Worm (Caenorhabditis elegans): ENCODE measurements around the gene sri-51.
A peak's percentile ranks its signal among the peaks of the same experiment; 100 is the strongest.
"Not testable (repeated sequence)": the region's sequence is repeated elsewhere in the genome, so short reads cannot be mapped to it uniquely, and the experiment has no call there.

The sri-51 gene

DNA sequence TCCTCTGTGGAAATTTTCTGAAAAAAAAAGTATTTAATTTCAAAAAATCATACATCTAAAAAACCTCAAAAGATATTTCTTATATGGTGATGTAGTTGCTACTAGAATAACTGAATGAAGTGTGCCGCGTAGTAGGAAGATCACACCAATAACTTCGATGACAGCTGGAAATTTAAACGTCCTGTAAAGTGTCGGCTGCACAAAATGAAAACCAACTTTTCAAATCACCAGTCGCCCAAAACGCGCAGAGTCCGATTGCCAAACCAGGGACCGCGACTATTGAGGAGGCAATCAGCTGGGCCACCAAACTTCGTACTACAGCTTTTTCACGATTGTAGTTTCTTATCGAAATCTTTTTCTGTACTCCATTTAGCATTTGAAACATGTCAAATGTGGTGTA is 2.3 kb upstream of the sri-51 start, which contains the start of gene sri-48:
Gene sri-48, minus strand, starts transcription at position 101 of the 400 bp plus-strand sequence.
- not testable (repeated sequence) for TF ChIP-seq dpff-1 (tag; optimal IDR thresholded peaks at IDR 0.05); Y56A3A.18 (GFP tag; IDR thresholded peaks at IDR 0.05); fkh-3 (tag; optimal IDR thresholded peaks at IDR 0.05)

DNA sequence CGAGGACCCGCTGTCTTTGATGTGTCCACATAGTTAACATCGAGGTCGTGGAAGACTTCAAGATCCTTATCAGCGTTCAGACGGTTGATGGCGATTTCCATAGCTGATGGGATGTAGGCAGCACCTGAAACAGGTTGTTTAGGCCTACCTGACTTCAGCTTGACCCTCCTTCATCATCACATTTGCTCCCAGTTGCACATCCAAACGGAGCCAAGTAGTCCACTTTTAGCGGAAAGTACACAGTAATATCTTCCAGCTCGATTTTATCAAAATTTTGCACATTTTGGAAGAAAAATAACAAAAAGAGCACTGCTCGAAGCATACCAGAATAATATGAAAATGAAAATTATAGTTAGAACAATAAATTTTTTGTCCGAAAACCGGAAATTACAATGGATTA is 1.9 kb downstream of the sri-51 start, which contains the start of gene gcy-15:
Gene gcy-15, minus strand, starts transcription at position 101 of the 400 bp plus-strand sequence.
- TF ChIP-seq zim-3 (tag; optimal IDR thresholded peaks at IDR 0.05) (no peak), Y67H2A.10 (GFP tag; conservative IDR thresholded peaks at IDR 0.05) (no peak), B0019.2 (GFP tag; conservative IDR thresholded peaks at IDR 0.05) (no peak), efl-1 (GFP tag; optimal IDR thresholded peaks at IDR 0.05) (no peak), hmg-1.2 (GFP tag; IDR thresholded peaks at IDR 0.05) (no peak), F33H1.4 (GFP tag; IDR thresholded peaks at IDR 0.05) (no peak), egrh-3 (GFP tag; IDR thresholded peaks at IDR 0.05) (no peak), cebp-2 (GFP tag; IDR thresholded peaks at IDR 0.05) (no peak), C17E4.6 (GFP tag; IDR thresholded peaks at IDR 0.05) (no peak)

- TF ChIP-seq snpc-4 (GFP tag; optimal IDR thresholded peaks at IDR 0.05) (no peak), snpc-4 (tag; optimal IDR thresholded peaks at IDR 0.05) (peak in 1 of 4 experiments; percentile 68), zfh-2 (GFP tag; conservative IDR thresholded peaks at IDR 0.05) (peak; percentile 69; the same call in 1 of the 2 replicates), B0019.2 (GFP tag; conservative IDR thresholded peaks at IDR 0.05) (no peak)
Measured at ce11 chrII:3195739-3196138, 3.2 kb downstream of the sri-51 start.

- TF ChIP-seq B0336.3 (GFP tag; IDR thresholded peaks at IDR 0.05); pha-4 (tag; optimal IDR thresholded peaks at IDR 0.05); unc-130 (GFP tag; optimal IDR thresholded peaks at IDR 0.05): not testable (repeated sequence)
Measured at ce11 chrII:3191544-3191943, 7.4 kb downstream of the sri-51 start, which contains the start of gene Y27F2A.9. Gene Y27F2A.9 (minus strand): TSS chrII:3191644.

DNA sequence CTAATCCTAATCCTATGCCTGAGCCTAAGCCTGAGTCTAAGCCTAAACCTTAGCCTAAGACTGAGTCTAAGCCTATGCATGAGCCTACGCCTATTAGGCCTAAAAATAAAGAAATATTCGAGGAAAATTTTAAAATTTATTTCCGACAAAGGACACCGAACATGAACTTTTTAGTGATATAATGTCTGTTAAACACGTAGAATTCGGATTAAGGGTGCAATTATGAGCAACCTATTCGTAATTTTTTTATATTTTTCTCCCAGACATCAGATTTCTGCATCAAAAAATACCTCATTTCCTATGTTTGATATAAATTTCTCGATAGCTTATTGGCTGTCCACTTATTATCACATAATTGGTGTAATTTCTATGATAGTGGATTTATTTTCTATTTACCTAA is 9.9 kb downstream of the sri-51 start, which contains the start of gene Y27F2A.11:
Gene Y27F2A.11, plus strand, starts transcription at position 301 of the 400 bp plus-strand sequence.
- TF ChIP-seq hrde-1 (tag; optimal IDR thresholded peaks at IDR 0.05; ENCODE audit: borderline replicate concordance); lin-35 (GFP tag; optimal IDR thresholded peaks at IDR 0.05); lsl-1 (GFP tag; optimal IDR thresholded peaks at IDR 0.05): not testable (repeated sequence)

ce11 chrII:3185848-3186247 is 13.1 kb downstream of the sri-51 start:
- TF ChIP-seq die-1 (tag; optimal IDR thresholded peaks at IDR 0.05) = no peak
- TF ChIP-seq zfh-2 (GFP tag; conservative IDR thresholded peaks at IDR 0.05) = peak; percentile 67

- TF ChIP-seq lin-54 (GFP tag; optimal IDR thresholded peaks at IDR 0.05); lir-1 (GFP tag; conservative IDR thresholded peaks at IDR 0.05); mxl-1 (tag; optimal IDR thresholded peaks at IDR 0.05): not testable (repeated sequence)
Measured at ce11 chrII:3184858-3185257, 14.0 kb downstream of the sri-51 start, which contains the start of gene sri-78. Gene sri-78 (plus strand): TSS chrII:3185158.

DNA sequence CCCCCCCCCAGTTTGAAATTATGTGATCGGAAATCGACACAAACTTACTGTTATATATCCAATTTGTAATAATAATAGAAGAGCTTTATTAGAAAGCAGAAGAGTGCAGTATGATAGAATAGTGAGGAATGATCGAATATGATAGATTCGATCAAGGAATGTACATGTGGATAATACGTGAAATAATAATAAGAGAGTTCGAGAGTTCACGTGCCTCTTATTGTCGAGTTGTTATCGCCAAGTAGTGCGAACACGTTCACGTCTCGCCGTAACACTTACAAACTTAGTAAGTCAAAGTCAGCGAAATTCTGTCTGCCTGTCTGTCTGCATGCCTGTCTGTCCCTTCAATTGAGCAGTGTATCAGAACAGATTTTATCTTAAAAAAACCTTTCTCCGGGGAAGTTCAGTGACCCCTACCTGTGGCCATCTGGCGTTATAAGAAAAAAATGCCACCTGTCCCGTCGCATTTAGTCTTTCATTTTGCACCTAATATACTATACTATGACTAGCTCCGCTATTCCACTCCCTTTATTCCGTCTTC is 15.5 kb downstream of the sri-51 start, which contains the start of the genes Y27F2A.6 and Y27F2A.8:
Gene Y27F2A.6, minus strand, starts transcription at position 101 of the 541 bp plus-strand sequence.
Gene Y27F2A.8, plus strand, starts transcription at position 491 of the 541 bp plus-strand sequence.
- not testable (repeated sequence) for TF ChIP-seq egl-44 (GFP tag; IDR thresholded peaks at IDR 0.05); mxl-1 (tag; optimal IDR thresholded peaks at IDR 0.05); madf-8 (GFP tag; conservative IDR thresholded peaks at IDR 0.05)
